Worm (Caenorhabditis elegans) whole organism, L2 larva: ENCODE measurements around the gene gst-1.

Experiments
- C34F6.9 ChIP-seq: fragments of 150-350 bp; optimal IDR thresholded peaks from 2 replicates; lab custom pipeline; 2014; ENCODE audit warnings: missing biosample characterization, missing genetic modification characterization
- alr-1 ChIP-seq: fragments of 150-350 bp; optimal IDR thresholded peaks from 2 replicates; lab custom pipeline; 2014; ENCODE audit warnings: missing biosample characterization, missing genetic modification characterization
- ama-1 ChIP-seq: fragments of 150-350 bp; optimal IDR thresholded peaks from 2 replicates; lab custom pipeline; 2018; ENCODE audit warnings: inconsistent platforms
- blmp-1 ChIP-seq: sonication (generic microtip); optimal IDR thresholded peaks from 2 replicates; lab custom pipeline; 2017; ENCODE audit warnings: missing genetic modification characterization, mild to moderate bottlenecking, missing compliant biosample characterization, antibody characterized with exemption, moderate library complexity; ENCODE audit not compliant: insufficient read depth
- ceh-16 ChIP-seq: fragments of 150-350 bp; optimal IDR thresholded peaks from 2 replicates; lab custom pipeline; 2014; ENCODE audit warnings: missing biosample characterization, missing genetic modification characterization
- ceh-82 ChIP-seq: fragments of 150-350 bp; optimal IDR thresholded peaks from 2 replicates; lab custom pipeline; 2014; ENCODE audit warnings: missing biosample characterization, missing genetic modification characterization
- dmd-4 ChIP-seq: sonication (generic microtip); optimal IDR thresholded peaks from 2 replicates; lab custom pipeline; 2017; ENCODE audit warnings: missing biosample characterization, missing genetic modification characterization
- egl-27 ChIP-seq: sonication (generic microtip); optimal IDR thresholded peaks from 3 replicates; lab custom pipeline; 2017; ENCODE audit warnings: missing biosample characterization, missing genetic modification reagents, missing genetic modification characterization
- elt-3 ChIP-seq: sonication (generic microtip); optimal IDR thresholded peaks from 2 replicates; lab custom pipeline; 2017; ENCODE audit warnings: missing biosample characterization, missing genetic modification characterization
- fos-1 ChIP-seq: fragments of 150-350 bp; optimal IDR thresholded peaks from 2 replicates; lab custom pipeline; 2014; ENCODE audit warnings: missing biosample characterization, missing genetic modification characterization
- gmeb-1 ChIP-seq: fragments of 150-350 bp; optimal IDR thresholded peaks from 2 replicates; lab custom pipeline; 2014; ENCODE audit warnings: missing biosample characterization, missing genetic modification characterization
- lin-11 ChIP-seq: fragments of 150-350 bp; sonication (generic microtip); optimal IDR thresholded peaks from 2 replicates; lab custom pipeline; 2014; ENCODE audit warnings: missing biosample characterization, missing genetic modification characterization, inconsistent platforms, mixed read lengths
- lin-39 ChIP-seq: fragments of 150-350 bp; optimal IDR thresholded peaks from 2 replicates; lab custom pipeline; 2014; ENCODE audit warnings: missing biosample characterization, missing genetic modification reagents, missing genetic modification characterization
- lsy-2 ChIP-seq, 2 experiments: fragments of 150-350 bp in 1 of 2; sonication (generic microtip) in 1 of 2; optimal IDR thresholded peaks; 2 replicates each; lab custom pipeline; 2014 to 2017; ENCODE audit warnings: missing biosample characterization in 2 of 2, missing genetic modification characterization in 2 of 2
- mab-5 ChIP-seq: fragments of 150-350 bp; optimal IDR thresholded peaks from 2 replicates; lab custom pipeline; 2014; ENCODE audit warnings: missing biosample characterization, missing genetic modification characterization
- mbf-1 ChIP-seq: sonication (generic microtip); optimal IDR thresholded peaks from 2 replicates; lab custom pipeline; 2017; ENCODE audit warnings: missing biosample characterization, missing genetic modification characterization
- nhr-10 ChIP-seq: sonication (generic microtip); optimal IDR thresholded peaks from 2 replicates; lab custom pipeline; 2017; ENCODE audit warnings: missing biosample characterization, missing genetic modification characterization
- nhr-11 ChIP-seq: fragments of 150-350 bp; optimal IDR thresholded peaks from 2 replicates; lab custom pipeline; 2014; ENCODE audit warnings: missing biosample characterization, missing genetic modification characterization
- nhr-12 ChIP-seq: fragments of 150-350 bp; optimal IDR thresholded peaks from 2 replicates; lab custom pipeline; 2014; ENCODE audit warnings: missing biosample characterization, missing genetic modification characterization
- nhr-129 ChIP-seq: fragments of 150-350 bp; optimal IDR thresholded peaks from 2 replicates; lab custom pipeline; 2014; ENCODE audit warnings: missing biosample characterization, missing genetic modification characterization
- nhr-21 ChIP-seq: fragments of 150-350 bp; optimal IDR thresholded peaks from 2 replicates; lab custom pipeline; 2014; ENCODE audit warnings: missing biosample characterization, missing genetic modification characterization
- nhr-237 ChIP-seq: fragments of 150-350 bp; optimal IDR thresholded peaks from 2 replicates; lab custom pipeline; 2014; ENCODE audit warnings: missing biosample characterization, missing genetic modification characterization
- nhr-6 ChIP-seq: fragments of 150-350 bp; optimal IDR thresholded peaks from 2 replicates; lab custom pipeline; 2014; ENCODE audit warnings: missing biosample characterization, missing genetic modification characterization
- skn-1 ChIP-seq: sonication (generic microtip); optimal IDR thresholded peaks from 2 replicates; lab custom pipeline; 2017; ENCODE audit warnings: missing biosample characterization, missing genetic modification characterization
- sma-3 ChIP-seq: sonication (generic microtip); optimal IDR thresholded peaks from 2 replicates; lab custom pipeline; 2016; ENCODE audit warnings: missing genetic modification reagents, missing genetic modification characterization, missing compliant biosample characterization
- sma-9 ChIP-seq, 2 experiments: fragments of 150-350 bp in 1 of 2; sonication (generic microtip) in 1 of 2; optimal IDR thresholded peaks; 2 replicates each; lab custom pipeline; 2014 to 2016; ENCODE audit warnings: missing genetic modification characterization in 2 of 2, mild to moderate bottlenecking in 1 of 2, missing biosample characterization in 1 of 2, missing compliant biosample characterization in 1 of 2, missing genetic modification reagents in 1 of 2, moderate library complexity in 1 of 2
- unc-55 ChIP-seq: fragments of 150-350 bp; sonication (generic microtip); optimal IDR thresholded peaks from 3 replicates; lab custom pipeline; 2014; ENCODE audit warnings: missing biosample characterization, missing genetic modification reagents, missing genetic modification characterization
- zag-1 ChIP-seq: fragments of 150-350 bp; optimal IDR thresholded peaks from 2 replicates; lab custom pipeline; 2014; ENCODE audit warnings: missing biosample characterization, missing genetic modification characterization
- ztf-1 ChIP-seq: fragments of 200-800 bp; sonication (Bioruptor generic); conservative IDR thresholded peaks from 2 replicates; pipeline ENCODE4 v1.3.6; 2022; ENCODE audit warnings: missing genetic modification characterization, missing compliant biosample characterization
- ztf-11 ChIP-seq: sonication (generic microtip); optimal IDR thresholded peaks from 2 replicates; lab custom pipeline; 2017; ENCODE audit warnings: missing biosample characterization, missing genetic modification characterization
- ztf-4 ChIP-seq: fragments of 150-350 bp; optimal IDR thresholded peaks from 2 replicates; lab custom pipeline; 2014; ENCODE audit warnings: missing biosample characterization, missing genetic modification characterization

Gene gst-1

DNA sequence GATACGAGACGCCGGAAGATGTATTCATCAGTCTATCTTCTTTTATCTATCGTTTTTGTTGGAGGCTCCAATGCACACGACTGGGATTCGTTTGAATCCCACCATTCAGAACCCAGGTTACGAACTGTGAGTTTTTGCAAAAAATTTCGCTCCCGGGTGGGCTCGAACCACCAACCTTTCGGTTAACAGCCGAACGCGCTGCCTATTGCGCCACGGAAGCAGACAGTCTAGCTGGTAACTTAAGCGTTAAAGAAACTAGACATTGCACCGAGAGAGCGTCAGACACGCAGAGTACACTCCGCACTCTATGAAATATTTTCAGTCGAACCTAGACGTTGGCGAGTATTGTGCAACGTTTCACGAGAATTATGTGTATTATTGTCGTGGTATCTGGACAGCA is 44.9 kb downstream of the gst-1 start (continued):
- TF ChIP-seq ceh-82 = no peak

ce11 chrIII:9105653-9106052 is 46.5 kb downstream of the gst-1 start:
- no peak for TF ChIP-seq nhr-21 (tag; lab: Kevin White, UChicago)
- TF ChIP-seq lin-11 = no peak
- TF ChIP-seq nhr-6 = no peak
- no peak for TF ChIP-seq ceh-16 (tag; lab: Kevin White, UChicago)
- no peak for TF ChIP-seq ztf-11 (tag; lab: Kevin White, UChicago)
- TF ChIP-seq mbf-1 (tag; lab: Kevin White, UChicago) = no peak
- TF ChIP-seq blmp-1 (tag; lab: Kevin White, UChicago) = no peak
- no peak for TF ChIP-seq mab-5
- no peak for TF ChIP-seq ztf-1 (GFP tag; lab: Robert Waterston, UW)
- no peak for TF ChIP-seq nhr-11 (tag; lab: Kevin White, UChicago)
- TF ChIP-seq skn-1 = no peak
- no peak for TF ChIP-seq sma-3 (GFP tag; lab: Kevin White, UChicago)
- TF ChIP-seq C34F6.9 = no peak
- TF ChIP-seq ztf-4 (tag; lab: Kevin White, UChicago) = no peak
- no peak for TF ChIP-seq lsy-2 (tag; optimal IDR thresholded peaks at IDR 0.05; lab: Kevin White, UChicago)
- no peak for TF ChIP-seq nhr-10 (tag; lab: Kevin White, UChicago)
- no peak for TF ChIP-seq lin-39 (tag; lab: Kevin White, UChicago)
- TF ChIP-seq alr-1 (tag; lab: Kevin White, UChicago) = no peak
- no peak for TF ChIP-seq gmeb-1
- no peak for TF ChIP-seq elt-3 (tag; lab: Kevin White, UChicago)

DNA sequence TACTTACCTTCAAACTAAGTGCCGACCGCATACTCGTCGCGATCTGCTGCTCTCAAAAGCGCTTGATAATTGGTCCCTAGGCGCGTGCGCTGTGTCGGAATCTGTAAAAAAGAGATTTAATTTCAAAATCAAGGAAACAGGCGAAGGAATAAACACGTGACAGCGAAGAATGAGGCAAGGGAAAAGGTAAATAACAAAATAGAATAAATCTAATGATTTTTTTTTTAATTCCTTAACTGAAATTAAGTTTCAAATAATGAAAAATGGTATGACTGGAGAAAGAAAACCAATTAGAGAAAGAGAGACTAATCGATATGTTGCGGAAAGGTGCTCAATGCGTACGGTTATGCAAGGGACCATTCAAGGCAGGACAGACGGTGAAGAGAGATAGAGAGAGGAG is 50.0 kb downstream of the gst-1 start, which contains the start of gene cya-1:
Gene cya-1 (minus strand): TSS at position 101 of the 400 bp plus-strand sequence.
- no peak for TF ChIP-seq ama-1 (lab: Kevin White, UChicago)

DNA sequence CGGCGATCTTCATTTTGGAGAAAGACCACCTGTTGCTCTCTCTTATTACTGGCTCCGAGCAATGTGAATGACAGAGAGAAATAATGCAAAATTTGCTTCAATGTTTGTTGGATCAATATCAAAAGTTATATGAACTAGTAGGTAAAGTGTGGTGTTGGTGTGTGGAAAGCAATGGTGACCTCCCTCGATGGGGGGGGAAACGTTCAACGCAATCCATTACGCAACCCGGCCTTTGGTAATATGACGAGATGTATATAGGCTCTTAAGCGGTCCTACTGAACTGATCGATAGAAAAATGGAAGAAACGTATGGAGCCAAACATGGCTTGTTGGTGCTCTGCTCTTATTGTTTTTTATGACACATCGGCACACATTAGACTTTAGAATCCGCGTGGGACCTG is 50.6 kb downstream of the gst-1 start:
- no peak for TF ChIP-seq ztf-11 (tag; lab: Kevin White, UChicago)
- TF ChIP-seq fos-1 (tag; lab: Kevin White, UChicago) = no peak
- TF ChIP-seq zag-1 (tag; lab: Kevin White, UChicago) = no peak
- no peak for TF ChIP-seq nhr-129
- no peak for TF ChIP-seq nhr-237 (tag; lab: Kevin White, UChicago)
- TF ChIP-seq egl-27 (tag; lab: Kevin White, UChicago) = no peak
- no peak for TF ChIP-seq ama-1 (lab: Kevin White, UChicago)
- no peak for TF ChIP-seq elt-3 (tag; lab: Kevin White, UChicago)
- no peak for TF ChIP-seq nhr-12 (tag; lab: Kevin White, UChicago)
- no peak for TF ChIP-seq dmd-4
- no peak for TF ChIP-seq unc-55 (GFP tag; lab: Kevin White, UChicago)
- TF ChIP-seq lsy-2 (tag; optimal IDR thresholded peaks at IDR 0.05; lab: Kevin White, UChicago) = no peak
- no peak for TF ChIP-seq sma-9 (GFP tag; optimal IDR thresholded peaks at IDR 0.05; lab: Kevin White, UChicago)
- TF ChIP-seq sma-9 (tag; optimal IDR thresholded peaks at IDR 0.05; lab: Kevin White, UChicago) = no peak
- no peak for TF ChIP-seq ztf-4 (tag; lab: Kevin White, UChicago)
